Worm (Caenorhabditis elegans): Measurements from ENCODE around the gene thn-4.

The thn-4 gene

ce11 chrV:16861719-16862118, 9.6 kb downstream of the thn-4 start, which contains the start of the genes clec-32 and clec-24:
TSS of gene clec-32 (minus strand) at chrV:16861819.
TSS of gene clec-24 (plus strand) at chrV:16862012.
- TF ChIP-seq unc-39 (tag; optimal IDR thresholded peaks at IDR 0.05): no peak
- no peak for TF ChIP-seq lsy-2 (tag; optimal IDR thresholded peaks at IDR 0.05)
- TF ChIP-seq crh-2 (tag; optimal IDR thresholded peaks at IDR 0.05): no peak
- TF ChIP-seq F13H6.1 (tag; optimal IDR thresholded peaks at IDR 0.05): no peak
- TF ChIP-seq nhr-11 (tag; optimal IDR thresholded peaks at IDR 0.05): no peak
- TF ChIP-seq sma-3 (GFP tag; optimal IDR thresholded peaks at IDR 0.05): no peak
- TF ChIP-seq nhr-6 (tag; optimal IDR thresholded peaks at IDR 0.05): no peak
- TF ChIP-seq blmp-1 (tag; optimal IDR thresholded peaks at IDR 0.05; ENCODE audit: insufficient read depth): no peak
- no peak for TF ChIP-seq ztf-1 (GFP tag; conservative IDR thresholded peaks at IDR 0.05)
- TF ChIP-seq nhr-21 (tag; optimal IDR thresholded peaks at IDR 0.05): no peak
- TF ChIP-seq alr-1 (tag; optimal IDR thresholded peaks at IDR 0.05): no peak

- TF ChIP-seq lin-13 (GFP tag; optimal IDR thresholded peaks at IDR 0.05): no peak
- TF ChIP-seq nhr-25 (tag; optimal IDR thresholded peaks at IDR 0.05): no peak
- TF ChIP-seq ceh-16 (tag; optimal IDR thresholded peaks at IDR 0.05): no peak
- TF ChIP-seq alr-1 (tag; optimal IDR thresholded peaks at IDR 0.05): no peak
- no peak for TF ChIP-seq nhr-12 (tag; optimal IDR thresholded peaks at IDR 0.05)
- TF ChIP-seq ama-1 (optimal IDR thresholded peaks at IDR 0.05): no peak
- TF ChIP-seq sem-4 (tag; optimal IDR thresholded peaks at IDR 0.05): no peak
- no peak for TF ChIP-seq ztf-1 (GFP tag; conservative IDR thresholded peaks at IDR 0.05)
- TF ChIP-seq unc-55 (GFP tag; optimal IDR thresholded peaks at IDR 0.05): no peak
- TF ChIP-seq ztf-11 (tag; optimal IDR thresholded peaks at IDR 0.05): no peak
- no peak for TF ChIP-seq nhr-11 (tag; optimal IDR thresholded peaks at IDR 0.05)
- no peak for TF ChIP-seq unc-39 (tag; optimal IDR thresholded peaks at IDR 0.05)
- TF ChIP-seq blmp-1 (tag; optimal IDR thresholded peaks at IDR 0.05; ENCODE audit: insufficient read depth): no peak
- TF ChIP-seq nhr-23 (tag; optimal IDR thresholded peaks at IDR 0.05): no peak
- TF ChIP-seq aly-2 (tag; optimal IDR thresholded peaks at IDR 0.05): no peak
- TF ChIP-seq gmeb-1 (tag; optimal IDR thresholded peaks at IDR 0.05): no peak
- no peak for TF ChIP-seq Y55F3AM.14 (GFP tag; optimal IDR thresholded peaks at IDR 0.05)
- TF ChIP-seq nhr-77 (tag; optimal IDR thresholded peaks at IDR 0.05): no peak
Observed at ce11 chrV:16857977-16858479, 13.3 kb downstream of the thn-4 start, which contains the start of the genes clec-31 and clec-22. TSS of gene clec-31 (minus strand) at chrV:16858077. TSS of gene clec-22 (plus strand) at chrV:16858429.

- TF ChIP-seq R02D3.7 (tag; optimal IDR thresholded peaks at IDR 0.05) (no peak), skn-1 (tag; optimal IDR thresholded peaks at IDR 0.05) (no peak), gmeb-1 (tag; optimal IDR thresholded peaks at IDR 0.05) (no peak), nhr-237 (tag; optimal IDR thresholded peaks at IDR 0.05) (no peak)
Observed at ce11 chrV:16853956-16854683, 17.2 kb downstream of the thn-4 start, which contains the start of the genes clec-35 and clec-27. TSS of gene clec-35 (minus strand) at chrV:16854056. TSS of gene clec-27 (plus strand) at chrV:16854633.

DNA sequence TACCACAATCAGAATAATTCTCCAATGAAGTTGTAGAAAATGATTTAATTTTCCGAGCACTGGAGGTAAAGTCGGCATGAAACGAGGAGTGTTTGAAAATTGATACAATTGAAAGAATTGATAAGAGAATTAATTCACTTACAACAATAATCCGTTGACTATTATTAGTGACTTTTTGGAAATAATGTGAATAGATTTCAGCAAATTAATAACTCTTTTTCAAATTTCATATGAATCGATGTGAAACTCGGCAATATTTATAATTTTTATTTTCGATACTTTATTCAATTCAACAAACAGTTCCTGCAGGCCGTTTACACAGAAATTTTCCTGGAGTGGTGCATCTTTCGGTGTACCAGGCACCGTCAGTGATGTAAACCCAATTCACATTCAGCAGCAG, 19.3 kb downstream of the thn-4 start, which contains the start of gene clec-37:
Gene clec-37 (minus strand): TSS at position 101 of the 400 bp plus-strand sequence.
- TF ChIP-seq ZK546.5 (tag; optimal IDR thresholded peaks at IDR 0.05) (no peak), elt-1 (tag; optimal IDR thresholded peaks at IDR 0.05) (no peak), nhr-237 (tag; optimal IDR thresholded peaks at IDR 0.05) (no peak), aly-2 (tag; optimal IDR thresholded peaks at IDR 0.05) (no peak), lsy-2 (tag; optimal IDR thresholded peaks at IDR 0.05) (no peak), fos-1 (tag; optimal IDR thresholded peaks at IDR 0.05) (no peak), ztf-11 (tag; optimal IDR thresholded peaks at IDR 0.05) (no peak), ceh-82 (tag; optimal IDR thresholded peaks at IDR 0.05) (no peak), ztf-1 (GFP tag; conservative IDR thresholded peaks at IDR 0.05) (no peak), blmp-1 (tag; optimal IDR thresholded peaks at IDR 0.05; ENCODE audit: insufficient read depth) (no peak), lin-11 (tag; optimal IDR thresholded peaks at IDR 0.05) (no peak), unc-39 (tag; optimal IDR thresholded peaks at IDR 0.05) (no peak), ztf-4 (tag; optimal IDR thresholded peaks at IDR 0.05) (no peak), nhr-23 (tag; optimal IDR thresholded peaks at IDR 0.05) (no peak), nhr-12 (tag; optimal IDR thresholded peaks at IDR 0.05) (no peak), peb-1 (tag; optimal IDR thresholded peaks at IDR 0.05) (no peak), nhr-77 (tag; optimal IDR thresholded peaks at IDR 0.05) (no peak), snpc-4 (tag; optimal IDR thresholded peaks at IDR 0.05) (no peak)
